Worm (Caenorhabditis elegans) whole organism, L4/young adult: ENCODE results near the gene M01H9.2.

Experiments used
- W03F9.2 ChIP-seq: fragments of 150-350 bp; optimal IDR thresholded peaks from 2 replicates; lab custom pipeline; 2014; ENCODE audit warnings: missing biosample characterization, missing genetic modification characterization
- dao-5 ChIP-seq: sonication (generic microtip); optimal IDR thresholded peaks from 2 replicates; lab custom pipeline; 2016; ENCODE audit warnings: missing genotype, missing genetic modification characterization, moderate library complexity, missing compliant biosample characterization
- him-1 ChIP-seq: sonication (generic microtip); optimal IDR thresholded peaks from 2 replicates; lab custom pipeline; 2016; ENCODE audit warnings: missing genotype, missing genetic modification reagents, missing genetic modification characterization, missing compliant biosample characterization

DNA sequence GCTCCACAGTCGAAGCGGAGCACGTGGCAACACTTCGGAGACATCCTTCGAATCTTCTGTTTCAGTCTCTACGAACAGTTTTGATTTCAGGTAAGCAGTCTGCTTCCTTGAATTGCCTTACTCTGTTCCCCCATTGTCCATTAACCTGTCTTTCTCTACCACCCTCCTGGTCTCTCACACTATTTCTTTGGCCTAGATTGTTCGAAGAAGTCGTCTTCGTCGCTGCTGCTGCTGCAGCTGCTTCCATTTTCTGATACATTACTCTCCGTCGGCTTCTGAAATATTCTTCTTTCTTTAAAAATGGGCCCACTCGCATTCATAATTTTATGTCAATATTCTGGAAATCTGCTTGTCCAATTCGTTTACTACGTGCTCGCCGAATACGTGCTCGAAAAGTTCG is 11.5 kb downstream of the M01H9.2 start, which contains the start of gene R08C7.1:
- TF ChIP-seq him-1 (tag; lab: Kevin White, UChicago) (no peak), dao-5 (no peak), W03F9.2 (tag; lab: Kevin White, UChicago) (no peak)
